Fruit fly (Drosophila melanogaster): ENCODE measurements around the gene Ada2b.

DNA sequence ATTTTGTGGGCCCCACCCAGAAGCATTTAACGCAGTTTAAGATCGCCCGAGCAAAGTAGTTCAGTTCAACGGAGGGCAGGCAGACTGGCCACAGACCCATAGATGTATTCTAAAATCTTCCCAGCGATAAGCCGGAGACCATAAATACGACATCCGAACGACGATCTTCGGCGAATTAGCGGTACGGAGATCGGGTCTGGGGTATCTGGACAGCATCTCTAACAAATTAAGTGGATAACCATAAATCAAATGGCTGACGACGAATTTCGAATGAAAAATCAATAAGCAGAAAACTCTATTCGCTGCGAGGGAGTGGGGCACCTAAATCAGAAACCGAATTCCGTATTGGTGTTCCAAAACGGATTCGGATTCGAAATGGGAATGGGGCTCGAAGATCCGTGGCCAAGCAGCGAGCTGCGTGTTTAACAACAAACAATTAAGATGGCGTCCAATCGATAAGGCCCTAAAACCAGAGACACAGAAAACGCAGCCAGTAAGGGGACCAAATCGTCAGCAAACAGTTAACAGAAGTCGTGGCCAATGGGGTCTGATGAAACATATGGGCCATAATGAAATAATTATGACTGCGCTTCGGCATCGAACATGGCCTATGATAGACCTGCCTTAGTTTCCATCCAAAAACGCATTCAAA lies 29.4 kb downstream of the Ada2b start:
- TF ChIP-seq Mio (GFP tag; optimal IDR thresholded peaks at IDR 0.05) (no peak), Myc (optimal IDR thresholded peaks at IDR 0.05) (no peak), usp (GFP tag; optimal IDR thresholded peaks at IDR 0.05) (no peak), sv (GFP tag; optimal IDR thresholded peaks at IDR 0.05) (no peak), Hr83 (GFP tag; optimal IDR thresholded peaks at IDR 0.05; ENCODE audit: poor library complexity, severe bottlenecking) (no peak), h (GFP tag; optimal IDR thresholded peaks at IDR 0.05) (no peak), dsf (GFP tag; optimal IDR thresholded peaks at IDR 0.05; ENCODE audit: borderline replicate concordance) (no peak), pan (optimal IDR thresholded peaks at IDR 0.05) (no peak), GATAd (GFP tag; optimal IDR thresholded peaks at IDR 0.05) (no peak), HLH106 (tag; optimal IDR thresholded peaks at IDR 0.05) (no peak), fru (GFP tag; optimal IDR thresholded peaks at IDR 0.05) (no peak)
